Fruit fly (Drosophila melanogaster) whole organism, embryonic: ENCODE data around the gene CG31178.

ENCODE experiments used
- Antp ChIP-seq: fragments of 200-800 bp; sonication (Bioruptor generic); optimal IDR thresholded peaks from 3 replicates; lab custom pipeline; 2016; ENCODE audit warnings: missing biosample characterization, missing genetic modification characterization
- Blimp-1 ChIP-seq: fragments of 200-800 bp; sonication (Bioruptor generic); optimal IDR thresholded peaks from 3 replicates; lab custom pipeline; 2018; ENCODE audit warnings: missing biosample characterization, missing genetic modification characterization, mild to moderate bottlenecking, moderate library complexity, missing genetic modification reagents
- CG12104 ChIP-seq: fragments of 200-800 bp; sonication (Bioruptor generic); optimal IDR thresholded peaks from 3 replicates; lab custom pipeline; 2016; ENCODE audit warnings: missing biosample characterization, missing genetic modification characterization
- CG12769 ChIP-seq: fragments of 200-800 bp; sonication (Bioruptor generic); optimal IDR thresholded peaks from 2 replicates; lab custom pipeline; 2019; ENCODE audit warnings: missing biosample characterization, mild to moderate bottlenecking, missing genetic modification characterization, moderate library complexity
- CG13296 ChIP-seq: fragments of 200-800 bp; sonication (Bioruptor generic); optimal IDR thresholded peaks from 3 replicates; lab custom pipeline; 2018; ENCODE audit warnings: missing biosample characterization, mild to moderate bottlenecking, missing genetic modification characterization
- CG13775 ChIP-seq: fragments of 200-800 bp; sonication (Bioruptor generic); optimal IDR thresholded peaks from 3 replicates; lab custom pipeline; 2017; ENCODE audit warnings: missing biosample characterization, mild to moderate bottlenecking, missing genetic modification characterization
- CG14710 ChIP-seq: fragments of 200-800 bp; sonication (Bioruptor generic); optimal IDR thresholded peaks from 3 replicates; lab custom pipeline; 2019; ENCODE audit warnings: missing biosample characterization, mild to moderate bottlenecking, missing genetic modification characterization, moderate library complexity
- CG16813 ChIP-seq: fragments of 200-800 bp; sonication (Bioruptor generic); IDR thresholded peaks from 3 replicates; pipeline ENCODE4 v1.3.6; 2022; ENCODE audit warnings: missing biosample characterization, missing genetic modification characterization; ENCODE audit not compliant: partially characterized antibody
- CG17359 ChIP-seq: fragments of 200-800 bp; sonication (Bioruptor generic); optimal IDR thresholded peaks from 3 replicates; lab custom pipeline; 2018; ENCODE audit warnings: missing biosample characterization, mild to moderate bottlenecking, missing genetic modification characterization, moderate library complexity
- CG17361 ChIP-seq: fragments of 200-800 bp; sonication (Bioruptor generic); IDR thresholded peaks from 3 replicates; pipeline ENCODE4 v1.3.6; 2022; ENCODE audit warnings: missing biosample characterization, missing genetic modification characterization
- CG2116 ChIP-seq: fragments of 200-800 bp; sonication (Bioruptor generic); optimal IDR thresholded peaks from 3 replicates; lab custom pipeline; 2018; ENCODE audit warnings: missing biosample characterization, mild to moderate bottlenecking, missing genetic modification characterization
- CG2120 ChIP-seq: fragments of 200-800 bp; sonication (Bioruptor generic); optimal IDR thresholded peaks from 3 replicates; lab custom pipeline; 2016; ENCODE audit warnings: missing biosample characterization, missing genetic modification characterization
- CG31441 ChIP-seq: fragments of 200-800 bp; sonication (Bioruptor generic); IDR thresholded peaks from 2 replicates; pipeline ENCODE4 v1.3.6; 2022; ENCODE audit warnings: missing biosample characterization, missing genetic modification characterization
- CG3281 ChIP-seq: fragments of 200-800 bp; sonication (Bioruptor generic); optimal IDR thresholded peaks from 3 replicates; lab custom pipeline; 2017; ENCODE audit warnings: missing biosample characterization, mild to moderate bottlenecking, missing genetic modification characterization
- CG3838 ChIP-seq: fragments of 200-800 bp; sonication (Bioruptor generic); optimal IDR thresholded peaks from 3 replicates; lab custom pipeline; 2016; ENCODE audit warnings: missing biosample characterization, missing genetic modification characterization
- CG4360 ChIP-seq: fragments of 200-800 bp; sonication (Bioruptor generic); IDR thresholded peaks from 2 replicates; pipeline ENCODE4 v1.3.6; 2022; ENCODE audit warnings: missing biosample characterization, missing genetic modification characterization
- CG6254 ChIP-seq: fragments of 200-800 bp; sonication (Bioruptor generic); optimal IDR thresholded peaks from 3 replicates; lab custom pipeline; 2017; ENCODE audit warnings: mild to moderate bottlenecking, missing biosample characterization, missing genetic modification reagents, missing genetic modification characterization
- CG6689 ChIP-seq: fragments of 200-800 bp; sonication (Bioruptor generic); IDR thresholded peaks from 2 replicates; pipeline ENCODE4 v1.3.6; 2022; ENCODE audit warnings: missing biosample characterization, missing genetic modification characterization
- CG7839 ChIP-seq: fragments of 200-800 bp; sonication (Bioruptor generic); optimal IDR thresholded peaks from 3 replicates; lab custom pipeline; 2018; ENCODE audit warnings: missing biosample characterization, mild to moderate bottlenecking, missing genetic modification characterization, moderate library complexity
- CG8765 ChIP-seq: fragments of 200-800 bp; sonication (Bioruptor generic); IDR thresholded peaks from 2 replicates; pipeline ENCODE4 v1.3.6; 2022; ENCODE audit warnings: missing biosample characterization, missing genetic modification characterization
- Deaf1 ChIP-seq: fragments of 200-800 bp; optimal IDR thresholded peaks from 3 replicates; lab custom pipeline; 2019; ENCODE audit warnings: missing biosample characterization, mild to moderate bottlenecking, missing genetic modification characterization, moderate library complexity
- Dip3 ChIP-seq: fragments of 200-800 bp; sonication (Bioruptor generic); optimal IDR thresholded peaks from 3 replicates; lab custom pipeline; 2016; ENCODE audit warnings: missing biosample characterization, missing genetic modification characterization
- Eip74EF ChIP-seq, 2 experiments: fragments of 200-800 bp in 1 of 2; fragments of >200 bp in 1 of 2; sonication (Bioruptor generic) in 1 of 2; optimal IDR thresholded peaks; 2 replicates each; lab custom pipeline; 2017 to 2019; ENCODE audit warnings: missing biosample characterization in 2 of 2, missing genetic modification characterization in 2 of 2, mild to moderate bottlenecking in 1 of 2, moderate library complexity in 1 of 2
- Ets65A ChIP-seq: fragments of 200-800 bp; sonication (Bioruptor generic); peaks from one replicate; lab custom pipeline; 2016; ENCODE audit warnings: missing biosample characterization, missing genetic modification characterization
- Gug ChIP-seq: fragments of 200-800 bp; sonication (Bioruptor generic); IDR thresholded peaks from 4 replicates; pipeline ENCODE4 v1.3.6; 2022; ENCODE audit warnings: missing biosample characterization, missing genetic modification characterization
- HLH3B ChIP-seq: fragments of 200-800 bp; sonication (Bioruptor generic); IDR thresholded peaks from 2 replicates; pipeline ENCODE4 v1.3.6; 2022; ENCODE audit warnings: missing biosample characterization, missing genetic modification characterization
- Mrtf ChIP-seq: fragments of 200-800 bp; sonication (Bioruptor generic); IDR thresholded peaks from 3 replicates; pipeline ENCODE4 v1.3.6; 2022; ENCODE audit warnings: missing biosample characterization, missing genetic modification characterization
- Myb ChIP-seq: fragments of 200-800 bp; sonication (Bioruptor generic); optimal IDR thresholded peaks from 2 replicates; lab custom pipeline; 2016; ENCODE audit warnings: missing biosample characterization, missing genetic modification characterization
- Nf-YC ChIP-seq: fragments of 200-800 bp; optimal IDR thresholded peaks from 3 replicates; lab custom pipeline; 2019; ENCODE audit warnings: missing biosample characterization, mild to moderate bottlenecking, missing genetic modification characterization, moderate library complexity
- Ravus ChIP-seq: fragments of 200-800 bp; sonication (Bioruptor generic); IDR thresholded peaks from 2 replicates; pipeline ENCODE4 v1.3.6; 2022; ENCODE audit warnings: missing biosample characterization, missing genetic modification characterization
- Spps ChIP-seq: fragments of 200-800 bp; sonication (Bioruptor generic); optimal IDR thresholded peaks from 2 replicates; lab custom pipeline; 2018; ENCODE audit warnings: missing biosample characterization, mild to moderate bottlenecking, missing genetic modification characterization
- TFAM ChIP-seq: fragments of 200-800 bp; sonication (Bioruptor generic); optimal IDR thresholded peaks from 2 replicates; lab custom pipeline; 2017; ENCODE audit warnings: missing biosample characterization, missing genetic modification characterization, inconsistent platforms
- ab ChIP-seq: fragments of 200-800 bp; sonication (Bioruptor generic); optimal IDR thresholded peaks from 2 replicates; lab custom pipeline; 2016; ENCODE audit warnings: missing biosample characterization, missing genetic modification characterization
- aop ChIP-seq: fragments of 200-800 bp; sonication (Bioruptor generic); IDR thresholded peaks from 2 replicates; pipeline ENCODE4 v1.3.6; 2022; ENCODE audit warnings: missing biosample characterization, missing genetic modification characterization
- bcd ChIP-seq: fragments of 200-800 bp; sonication (Bioruptor generic); optimal IDR thresholded peaks from 2 replicates; lab custom pipeline; 2017; ENCODE audit warnings: missing biosample characterization, mild to moderate bottlenecking, missing genetic modification characterization
- cas ChIP-seq: fragments of 200-800 bp; sonication (Bioruptor generic); IDR thresholded peaks from 2 replicates; pipeline ENCODE4 v1.3.6; 2022; ENCODE audit warnings: missing biosample characterization, missing genetic modification characterization
- cato ChIP-seq: fragments of 200-800 bp; sonication (Bioruptor generic); optimal IDR thresholded peaks from 2 replicates; lab custom pipeline; 2016; ENCODE audit warnings: missing biosample characterization, missing genetic modification characterization, borderline replicate concordance
- chn ChIP-seq: fragments of 200-800 bp; sonication (Bioruptor generic); optimal IDR thresholded peaks from 2 replicates; lab custom pipeline; 2016; ENCODE audit warnings: missing biosample characterization, missing genetic modification characterization
- ci ChIP-seq: fragments of 200-800 bp; sonication (Bioruptor generic); IDR thresholded peaks from 3 replicates; pipeline ENCODE4 v1.3.6; 2022; ENCODE audit warnings: missing biosample characterization, missing genetic modification characterization
- crc ChIP-seq: fragments of 200-800 bp; sonication (Bioruptor generic); optimal IDR thresholded peaks from 2 replicates; lab custom pipeline; 2016; ENCODE audit warnings: missing biosample characterization, missing genetic modification characterization
- crp ChIP-seq, 2 experiments: fragments of 200-800 bp; sonication (Bioruptor generic); optimal IDR thresholded peaks; 2 replicates in 1 of 2; 3 replicates in 1 of 2; lab custom pipeline; 2017; ENCODE audit warnings: missing biosample characterization in 2 of 2, missing genetic modification characterization in 2 of 2, mild to moderate bottlenecking in 1 of 2, moderate library complexity in 1 of 2
- dmrt99B ChIP-seq: fragments of 200-800 bp; sonication (Bioruptor generic); optimal IDR thresholded peaks from 2 replicates; lab custom pipeline; 2018; ENCODE audit warnings: missing biosample characterization, mild to moderate bottlenecking, missing genetic modification characterization, moderate library complexity
- h ChIP-seq: fragments of >200 bp; optimal IDR thresholded peaks from 2 replicates; lab custom pipeline; 2017
- kay ChIP-seq: fragments of 200-800 bp; sonication (Bioruptor generic); optimal IDR thresholded peaks from 2 replicates; lab custom pipeline; 2016; ENCODE audit warnings: missing biosample characterization, missing genetic modification characterization
- lab ChIP-seq: fragments of 200-800 bp; sonication (Bioruptor generic); optimal IDR thresholded peaks from 3 replicates; lab custom pipeline; 2017; ENCODE audit warnings: missing biosample characterization, missing genetic modification characterization, mild to moderate bottlenecking, moderate library complexity, missing genetic modification reagents
- p53 ChIP-seq: fragments of 200-800 bp; sonication (Bioruptor generic); optimal IDR thresholded peaks from 2 replicates; lab custom pipeline; 2016; ENCODE audit warnings: missing biosample characterization, missing genetic modification characterization
- sima ChIP-seq: fragments of 200-800 bp; sonication (Bioruptor generic); optimal IDR thresholded peaks from 2 replicates; lab custom pipeline; 2016; ENCODE audit warnings: missing biosample characterization, missing genetic modification characterization
- tna ChIP-seq: fragments of 200-800 bp; sonication (Bioruptor generic); IDR thresholded peaks from 2 replicates; pipeline ENCODE4 v1.3.6; 2022; ENCODE audit warnings: missing biosample characterization, missing genetic modification characterization; ENCODE audit not compliant: partially characterized antibody
- unc-4 ChIP-seq: fragments of 200-800 bp; sonication (Bioruptor generic); IDR thresholded peaks from 2 replicates; pipeline ENCODE4 v1.3.6; 2022; ENCODE audit warnings: missing biosample characterization, missing genetic modification characterization; ENCODE audit not compliant: partially characterized antibody
- wor ChIP-seq: fragments of 200-800 bp; sonication (Bioruptor generic); IDR thresholded peaks from 2 replicates; pipeline ENCODE4 v1.3.6; 2022; ENCODE audit warnings: missing biosample characterization, missing genetic modification characterization

The CG31178 gene

DNA sequence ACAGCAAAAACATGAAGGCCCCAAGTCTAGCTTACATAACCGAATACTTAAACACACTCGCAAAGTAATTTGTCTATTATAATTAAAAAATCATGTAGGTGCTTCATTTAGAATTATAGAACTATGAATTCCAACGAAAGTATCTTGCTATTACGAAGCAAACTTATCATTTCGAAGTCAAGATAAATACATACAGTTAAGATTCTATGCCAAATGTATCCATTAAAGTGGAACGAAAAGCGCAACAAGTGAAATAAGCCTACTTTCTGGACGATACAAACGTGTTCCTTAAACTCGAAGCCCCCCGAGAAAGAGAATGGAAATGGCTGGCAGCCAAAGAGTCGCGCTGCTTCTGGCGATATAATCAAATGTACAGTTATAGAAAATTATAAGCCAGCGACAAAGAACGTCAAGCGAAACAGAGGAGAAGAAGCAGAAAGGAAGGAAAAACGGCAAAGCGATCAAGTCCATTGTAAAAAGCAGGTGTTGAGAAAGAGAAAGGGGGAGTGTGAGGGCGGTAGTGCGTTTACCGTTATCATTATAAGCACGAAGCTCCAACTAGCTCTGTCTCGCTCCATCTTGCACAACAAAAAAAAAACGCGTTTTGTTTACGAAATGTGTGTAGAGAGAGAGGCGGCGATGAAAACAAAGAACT is 20.8 kb upstream of the CG31178 start (continued):
- TF ChIP-seq Gug (no peak), CG14710 (tag; lab: Kevin White, UChicago) (peak; percentile 4), Mrtf (GFP tag; lab: Robert Waterston, UW) (no peak), crp (GFP tag; optimal IDR thresholded peaks at IDR 0.05; lab: Kevin White, UChicago) (no peak), Spps (tag; lab: Kevin White, UChicago) (no peak), CG6689 (0 out of 2 replicates have a peak, but pooled peaks have one; percentile 32), aop (GFP tag; lab: Robert Waterston, UW) (no peak), CG17359 (tag; lab: Kevin White, UChicago) (peak; percentile 10), Dip3 (GFP tag; lab: Kevin White, UChicago) (peak; percentile 18), CG6254 (GFP tag; lab: Kevin White, UChicago) (no peak), bcd (GFP tag; lab: Kevin White, UChicago) (peak; percentile 18), kay (GFP tag; lab: Kevin White, UChicago) (no peak), Antp (GFP tag; lab: Kevin White, UChicago) (no peak), lab (GFP tag; lab: Kevin White, UChicago) (peak; percentile 52), Blimp-1 (GFP tag; lab: Kevin White, UChicago) (peak; percentile 14), dmrt99B (tag; lab: Kevin White, UChicago) (peak; percentile 29), Deaf1 (peak; percentile 10), CG3838 (GFP tag; lab: Kevin White, UChicago) (peak; percentile 17), CG2116 (GFP tag; lab: Kevin White, UChicago) (no peak), cas (GFP tag; lab: Robert Waterston, UW) (no peak), p53 (GFP tag; lab: Kevin White, UChicago) (no peak), CG8765 (GFP tag; lab: Robert Waterston, UW) (peak; percentile 34; the same call in 1 of the 2 replicates), Eip74EF (GFP tag; optimal IDR thresholded peaks at IDR 0.05; lab: Kevin White, UChicago) (peak in 1 of 2 experiments; percentile 9), sima (GFP tag; lab: Kevin White, UChicago) (no peak), CG12104 (GFP tag; lab: Kevin White, UChicago) (peak; percentile 16), Nf-YC (no peak), CG3281 (GFP tag; lab: Kevin White, UChicago) (peak; percentile 37), HLH3B (GFP tag; lab: Robert Waterston, UW) (no peak), crc (GFP tag; lab: Kevin White, UChicago) (no peak), Myb (GFP tag; lab: Kevin White, UChicago) (peak; percentile 9), CG7839 (tag; lab: Kevin White, UChicago) (peak; percentile 45), CG17361 (GFP tag; lab: Robert Waterston, UW) (0 out of 3 replicates have a peak, but pooled peaks have one; percentile 31), CG13775 (GFP tag; lab: Kevin White, UChicago) (peak; percentile 15), tna (GFP tag; lab: Robert Waterston, UW) (no peak), CG2120 (GFP tag; lab: Kevin White, UChicago) (peak; percentile 69), CG13296 (GFP tag; lab: Kevin White, UChicago) (peak; percentile 15), TFAM (GFP tag; lab: Kevin White, UChicago) (no peak), CG4360 (0 out of 2 replicates have a peak, but pooled peaks have one; percentile 17), Ravus (no peak), CG31441 (GFP tag; lab: Robert Waterston, UW) (peak; percentile 31; the same call in 1 of the 2 replicates), h (no peak), chn (GFP tag; lab: Kevin White, UChicago) (no peak), cato (GFP tag; lab: Kevin White, UChicago) (no peak), unc-4 (GFP tag; lab: Robert Waterston, UW) (no peak), wor (GFP tag; lab: Robert Waterston, UW) (no peak), ab (GFP tag; lab: Kevin White, UChicago) (no peak), Ets65A (peak; percentile 20), ci (GFP tag; lab: Robert Waterston, UW) (peak; percentile 27; the same call in 1 of the 3 replicates), CG16813 (no peak), CG12769 (tag; lab: Kevin White, UChicago) (no peak)
